Worm (Caenorhabditis elegans): ENCODE results near the gene nhr-196.

Gene nhr-196

ce11 chrV:15698099-15698498 lies 12.6 kb downstream of the nhr-196 start, which contains the start of gene srx-29:
srx-29 (minus strand) TSS chrV:15698199.
- TF ChIP-seq athp-1 (tag; optimal IDR thresholded peaks at IDR 0.05) (no peak), mcd-1 (GFP tag; IDR thresholded peaks at IDR 0.05) (no peak), ceh-27 (GFP tag; optimal IDR thresholded peaks at IDR 0.05) (no peak), T07F8.4 (tag; optimal IDR thresholded peaks at IDR 0.05) (no peak), lsl-1 (GFP tag; optimal IDR thresholded peaks at IDR 0.05) (no peak)

- TF ChIP-seq mcd-1 (GFP tag; IDR thresholded peaks at IDR 0.05) (no peak), repo-1 (tag; optimal IDR thresholded peaks at IDR 0.05) (no peak), zfh-2 (GFP tag; conservative IDR thresholded peaks at IDR 0.05) (no peak), die-1 (tag; optimal IDR thresholded peaks at IDR 0.05) (no peak), ztf-25 (GFP tag; IDR thresholded peaks at IDR 0.05) (no peak), ZK185.1 (tag; optimal IDR thresholded peaks at IDR 0.05; ENCODE audit: poor library complexity, severe bottlenecking) (no peak), egl-44 (GFP tag; IDR thresholded peaks at IDR 0.05) (no peak)
These were observed 14.3 kb downstream of the nhr-196 start, which contains the start of gene nhr-199 for ce11 chrV:15699799-15700198. nhr-199 (minus strand) TSS chrV:15699899.

ce11 chrV:15702263-15702662 lies 16.7 kb downstream of the nhr-196 start, which contains the start of gene nhr-53:
nhr-53 (minus strand) TSS chrV:15702363.
- TF ChIP-seq F33H1.4 (GFP tag; IDR thresholded peaks at IDR 0.05): no peak
- no peak for TF ChIP-seq hrde-1 (tag; optimal IDR thresholded peaks at IDR 0.05; ENCODE audit: borderline replicate concordance)
- TF ChIP-seq zim-3 (tag; optimal IDR thresholded peaks at IDR 0.05): no peak
- no peak for TF ChIP-seq K11D2.4 (GFP tag; IDR thresholded peaks at IDR 0.05)
- TF ChIP-seq F49E8.2 (tag; optimal IDR thresholded peaks at IDR 0.05; ENCODE audit: insufficient read depth): no peak
- TF ChIP-seq ceh-100 (GFP tag; IDR thresholded peaks at IDR 0.05): no peak
- TF ChIP-seq sptf-2 (GFP tag; optimal IDR thresholded peaks at IDR 0.05): no peak
- no peak for TF ChIP-seq hlh-26 (GFP tag; conservative IDR thresholded peaks at IDR 0.05)
- TF ChIP-seq ceh-27 (GFP tag; optimal IDR thresholded peaks at IDR 0.05): no peak
- no peak for TF ChIP-seq ztf-22 (GFP tag; optimal IDR thresholded peaks at IDR 0.05)
- no peak for TF ChIP-seq athp-1 (tag; optimal IDR thresholded peaks at IDR 0.05)
- TF ChIP-seq rcor-1 (GFP tag; IDR thresholded peaks at IDR 0.05): no peak
- TF ChIP-seq fkh-3 (tag; optimal IDR thresholded peaks at IDR 0.05): no peak
- no peak for TF ChIP-seq unc-62 (GFP tag; optimal IDR thresholded peaks at IDR 0.05)
- no peak for TF ChIP-seq nhr-179 (tag; optimal IDR thresholded peaks at IDR 0.05)
- no peak for TF ChIP-seq F52B5.7 (tag; optimal IDR thresholded peaks at IDR 0.05)
- no peak for TF ChIP-seq snpc-1.3 (tag; optimal IDR thresholded peaks at IDR 0.05; ENCODE audit: insufficient read depth)
- TF ChIP-seq K12H6.12 (tag; optimal IDR thresholded peaks at IDR 0.05): no peak
- TF ChIP-seq nhr-120 (GFP tag; IDR thresholded peaks at IDR 0.05): no peak
- TF ChIP-seq F55B11.4 (tag; optimal IDR thresholded peaks at IDR 0.05; ENCODE audit: borderline replicate concordance, insufficient read depth): no peak

ce11 chrV:15704745-15705144 lies 19.2 kb downstream of the nhr-196 start, which contains the start of gene twk-34:
twk-34 (plus strand) TSS chrV:15704960.
- TF ChIP-seq ceh-58 (GFP tag; IDR thresholded peaks at IDR 0.05): no peak
- TF ChIP-seq him-1 (tag; optimal IDR thresholded peaks at IDR 0.05): no peak
- TF ChIP-seq mxl-1 (tag; optimal IDR thresholded peaks at IDR 0.05): no peak
- TF ChIP-seq ceh-91 (GFP tag; IDR thresholded peaks at IDR 0.05): no peak
- TF ChIP-seq ama-1 (optimal IDR thresholded peaks at IDR 0.05): no peak
- no peak for TF ChIP-seq ama-1 (GFP tag; optimal IDR thresholded peaks at IDR 0.05)
- no peak for TF ChIP-seq sptf-2 (GFP tag; optimal IDR thresholded peaks at IDR 0.05)
- no peak for TF ChIP-seq ztf-26 (tag; optimal IDR thresholded peaks at IDR 0.05)
- TF ChIP-seq ztf-6 (GFP tag; IDR thresholded peaks at IDR 0.05): no peak
- no peak for TF ChIP-seq rec-8 (tag; optimal IDR thresholded peaks at IDR 0.05)
- no peak for TF ChIP-seq Y56A3A.18 (GFP tag; IDR thresholded peaks at IDR 0.05)
- TF ChIP-seq ets-4 (GFP tag; optimal IDR thresholded peaks at IDR 0.05): no peak
- no peak for TF ChIP-seq Y53F4B.3 (GFP tag; IDR thresholded peaks at IDR 0.05)
- no peak for TF ChIP-seq F52B5.7 (tag; optimal IDR thresholded peaks at IDR 0.05)
- TF ChIP-seq K11D2.4 (GFP tag; IDR thresholded peaks at IDR 0.05): no peak
- TF ChIP-seq lin-26 (GFP tag; IDR thresholded peaks at IDR 0.05): no peak
- TF ChIP-seq die-1 (tag; optimal IDR thresholded peaks at IDR 0.05): no peak
- no peak for TF ChIP-seq F37B4.10 (GFP tag; IDR thresholded peaks at IDR 0.05)
- no peak for TF ChIP-seq madf-3 (GFP tag; IDR thresholded peaks at IDR 0.05)
- TF ChIP-seq lin-54 (GFP tag; optimal IDR thresholded peaks at IDR 0.05): no peak
- no peak for TF ChIP-seq T07F8.4 (tag; optimal IDR thresholded peaks at IDR 0.05)
